Fruit fly (Drosophila melanogaster) whole organism, embryonic: Measurements from ENCODE around the gene Wwox.

Source experiments
- Ada2b ChIP-seq: fragments of 200-800 bp; sonication (Bioruptor generic); IDR thresholded peaks from 2 replicates; pipeline ENCODE4 v1.3.6; 2022; ENCODE audit warnings: missing biosample characterization, missing genetic modification characterization
- Aef1 ChIP-seq: fragments of 200-800 bp; sonication (Bioruptor generic); IDR thresholded peaks from 3 replicates; pipeline ENCODE4 v1.3.6; 2022; ENCODE audit warnings: missing biosample characterization, missing genetic modification characterization
- Atf6 ChIP-seq: fragments of 200-800 bp; sonication (Bioruptor generic); IDR thresholded peaks from 2 replicates; pipeline ENCODE4 v1.3.6; 2022; ENCODE audit warnings: missing biosample characterization, missing genetic modification characterization
- CG10147 ChIP-seq: fragments of 200-800 bp; sonication (Bioruptor generic); optimal IDR thresholded peaks from 2 replicates; lab custom pipeline; 2019; ENCODE audit warnings: missing biosample characterization, mild to moderate bottlenecking, missing genetic modification characterization, moderate library complexity
- CG12299 ChIP-seq: fragments of 200-800 bp; sonication (Bioruptor generic); optimal IDR thresholded peaks from 2 replicates; lab custom pipeline; 2018; ENCODE audit warnings: missing biosample characterization, mild to moderate bottlenecking, missing genetic modification characterization
- CG12744 ChIP-seq: fragments of 200-800 bp; sonication (Bioruptor generic); optimal IDR thresholded peaks from 2 replicates; lab custom pipeline; 2016; ENCODE audit warnings: missing biosample characterization, missing genetic modification characterization
- CG15011 ChIP-seq: fragments of 200-800 bp; sonication (Bioruptor generic); optimal IDR thresholded peaks from 3 replicates; lab custom pipeline; 2018; ENCODE audit warnings: missing biosample characterization, mild to moderate bottlenecking, missing genetic modification characterization
- CG15696 ChIP-seq: fragments of 200-800 bp; sonication (Bioruptor generic); optimal IDR thresholded peaks from 2 replicates; lab custom pipeline; 2019; ENCODE audit warnings: missing biosample characterization, mild to moderate bottlenecking, missing genetic modification characterization, moderate library complexity
- CG1792 ChIP-seq: fragments of 200-800 bp; sonication (Bioruptor generic); optimal IDR thresholded peaks from 2 replicates; lab custom pipeline; 2016; ENCODE audit warnings: missing biosample characterization, missing genetic modification characterization
- CG18599 ChIP-seq: fragments of 200-800 bp; sonication (Bioruptor generic); optimal IDR thresholded peaks from 3 replicates; lab custom pipeline; 2017; ENCODE audit warnings: missing biosample characterization, missing genetic modification characterization, mild to moderate bottlenecking, moderate library complexity, missing genetic modification reagents
- CG18764 ChIP-seq: fragments of 200-800 bp; sonication (Bioruptor generic); optimal IDR thresholded peaks from 3 replicates; lab custom pipeline; 2016; ENCODE audit warnings: missing biosample characterization, missing genetic modification characterization
- CG2678 ChIP-seq: fragments of 200-800 bp; sonication (Bioruptor generic); optimal IDR thresholded peaks from 3 replicates; lab custom pipeline; 2019; ENCODE audit warnings: missing biosample characterization, mild to moderate bottlenecking, missing genetic modification characterization, moderate library complexity
- CG30431 ChIP-seq: fragments of 200-800 bp; sonication (Bioruptor generic); optimal IDR thresholded peaks from 2 replicates; lab custom pipeline; 2017; ENCODE audit warnings: missing biosample characterization, missing genetic modification characterization
- CG32767 ChIP-seq: fragments of 200-800 bp; sonication (Bioruptor generic); IDR thresholded peaks from 2 replicates; pipeline ENCODE4 v1.3.6; 2022; ENCODE audit warnings: missing biosample characterization, missing genetic modification characterization
- CG4360 ChIP-seq: fragments of 200-800 bp; sonication (Bioruptor generic); IDR thresholded peaks from 2 replicates; pipeline ENCODE4 v1.3.6; 2022; ENCODE audit warnings: missing biosample characterization, missing genetic modification characterization
- CG4617 ChIP-seq: fragments of 200-800 bp; sonication (Bioruptor generic); optimal IDR thresholded peaks from 3 replicates; lab custom pipeline; 2016; ENCODE audit warnings: missing biosample characterization, missing genetic modification characterization, borderline replicate concordance
- CG6175 ChIP-seq: fragments of 200-800 bp; sonication (Bioruptor generic); IDR thresholded peaks from 3 replicates; pipeline ENCODE4 v1.3.6; 2022; ENCODE audit warnings: missing biosample characterization, missing genetic modification characterization
- CG6654 ChIP-seq: fragments of 200-800 bp; sonication (Bioruptor generic); optimal IDR thresholded peaks from 2 replicates; lab custom pipeline; 2017; ENCODE audit warnings: missing biosample characterization, mild to moderate bottlenecking, missing genetic modification characterization
- CG8924 ChIP-seq: fragments of 200-800 bp; optimal IDR thresholded peaks from 3 replicates; lab custom pipeline; 2019; ENCODE audit warnings: missing biosample characterization, mild to moderate bottlenecking, missing genetic modification characterization, moderate library complexity
- CG8944 ChIP-seq: fragments of 200-800 bp; sonication (Bioruptor generic); optimal IDR thresholded peaks from 3 replicates; lab custom pipeline; 2016; ENCODE audit warnings: missing biosample characterization, missing genetic modification characterization
- CkIIα-i1 ChIP-seq: fragments of 200-800 bp; sonication (Bioruptor generic); IDR thresholded peaks from 2 replicates; pipeline ENCODE4 v1.3.6; 2022; ENCODE audit warnings: missing biosample characterization, missing genetic modification characterization
- Elba2 ChIP-seq: fragments of 200-800 bp; sonication (Bioruptor generic); optimal IDR thresholded peaks from 3 replicates; lab custom pipeline; 2016; ENCODE audit warnings: missing biosample characterization, missing genetic modification characterization
- Ets65A ChIP-seq: fragments of 200-800 bp; sonication (Bioruptor generic); peaks from one replicate; lab custom pipeline; 2016; ENCODE audit warnings: missing biosample characterization, missing genetic modification characterization
- Ets97D ChIP-seq: fragments of 200-800 bp; sonication (Bioruptor generic); optimal IDR thresholded peaks from 3 replicates; lab custom pipeline; 2016; ENCODE audit warnings: missing biosample characterization, missing genetic modification characterization
- HmgD ChIP-seq: fragments of 200-800 bp; sonication (Bioruptor generic); optimal IDR thresholded peaks from 3 replicates; lab custom pipeline; 2016; ENCODE audit warnings: missing biosample characterization, missing genetic modification characterization
- Hr51 ChIP-seq, 2 experiments: fragments of 200-800 bp; sonication (Bioruptor generic); optimal IDR thresholded peaks; 2 replicates in 1 of 2; 3 replicates in 1 of 2; lab custom pipeline; 2016 to 2018; ENCODE audit warnings: missing biosample characterization in 2 of 2, missing genetic modification characterization in 2 of 2, mild to moderate bottlenecking in 1 of 2, moderate library complexity in 1 of 2
- NK7.1 ChIP-seq: fragments of 200-800 bp; sonication (Bioruptor generic); optimal IDR thresholded peaks from 3 replicates; lab custom pipeline; 2016; ENCODE audit warnings: missing biosample characterization, missing genetic modification characterization
- Scr ChIP-seq: fragments of 200-800 bp; sonication (Bioruptor generic); IDR thresholded peaks from 2 replicates; pipeline ENCODE4 v1.3.6; 2022; ENCODE audit warnings: missing biosample characterization, missing genetic modification characterization; ENCODE audit not compliant: partially characterized antibody
- Sin3A ChIP-seq: fragments of >200 bp; optimal IDR thresholded peaks from 2 replicates; lab custom pipeline; 2018
- TFAM ChIP-seq: fragments of 200-800 bp; sonication (Bioruptor generic); optimal IDR thresholded peaks from 2 replicates; lab custom pipeline; 2017; ENCODE audit warnings: missing biosample characterization, missing genetic modification characterization, inconsistent platforms
- bowl ChIP-seq: fragments of 200-800 bp; sonication (Bioruptor generic); IDR thresholded peaks from 2 replicates; pipeline ENCODE4 v1.3.6; 2022; ENCODE audit warnings: missing biosample characterization, missing genetic modification characterization
- cad ChIP-seq: fragments of >200 bp; optimal IDR thresholded peaks from 2 replicates; lab custom pipeline; 2017; ENCODE audit warnings: missing biosample characterization, missing genetic modification characterization
- cg ChIP-seq: fragments of 200-800 bp; sonication (Bioruptor generic); optimal IDR thresholded peaks from 3 replicates; lab custom pipeline; 2019; ENCODE audit warnings: missing biosample characterization, mild to moderate bottlenecking, missing genetic modification characterization, moderate library complexity
- chm ChIP-seq: fragments of 200-800 bp; sonication (Bioruptor generic); IDR thresholded peaks from 2 replicates; pipeline ENCODE4 v1.3.6; 2022; ENCODE audit warnings: missing biosample characterization, missing genetic modification characterization
- dati ChIP-seq: fragments of 200-800 bp; sonication (Bioruptor generic); IDR thresholded peaks from 2 replicates; pipeline ENCODE4 v1.3.6; 2022; ENCODE audit warnings: missing biosample characterization, missing genetic modification characterization
- dm ChIP-seq: fragments of 200-800 bp; sonication (Bioruptor generic); optimal IDR thresholded peaks from 3 replicates; lab custom pipeline; 2016; ENCODE audit warnings: missing biosample characterization, missing genetic modification characterization
- dmrt99B ChIP-seq: fragments of 200-800 bp; sonication (Bioruptor generic); optimal IDR thresholded peaks from 2 replicates; lab custom pipeline; 2018; ENCODE audit warnings: missing biosample characterization, mild to moderate bottlenecking, missing genetic modification characterization, moderate library complexity
- ewg ChIP-seq: fragments of 200-800 bp; sonication (Bioruptor generic); optimal IDR thresholded peaks from 3 replicates; lab custom pipeline; 2017; ENCODE audit warnings: mild to moderate bottlenecking, missing biosample characterization, missing genetic modification reagents, missing genetic modification characterization
- gcm2 ChIP-seq: fragments of 200-800 bp; sonication (Bioruptor generic); optimal IDR thresholded peaks from 2 replicates; lab custom pipeline; 2016; ENCODE audit warnings: missing biosample characterization, missing genetic modification characterization
- gsb-n ChIP-seq: fragments of 200-800 bp; sonication (Bioruptor generic); optimal IDR thresholded peaks from 3 replicates; lab custom pipeline; 2018; ENCODE audit warnings: missing biosample characterization, mild to moderate bottlenecking, missing genetic modification characterization
- lov ChIP-seq, 2 experiments: fragments of 200-800 bp in 1 of 2; fragments of >200 bp in 1 of 2; sonication (Bioruptor generic) in 1 of 2; IDR thresholded peaks in 1 of 2; optimal IDR thresholded peaks in 1 of 2; 2 replicates in 1 of 2; 3 replicates in 1 of 2; pipeline versions ENCODE4 v1.3.6 to Lab custom; 2017 to 2022; ENCODE audit warnings: missing biosample characterization in 1 of 2, missing genetic modification characterization in 1 of 2
- luna ChIP-seq: fragments of 200-800 bp; sonication (Bioruptor generic); optimal IDR thresholded peaks from 2 replicates; lab custom pipeline; 2016; ENCODE audit warnings: missing biosample characterization, missing genetic modification characterization
- odd ChIP-seq: fragments of 200-800 bp; sonication (Bioruptor generic); optimal IDR thresholded peaks from 2 replicates; lab custom pipeline; 2017; ENCODE audit warnings: missing biosample characterization, mild to moderate bottlenecking, missing genetic modification characterization
- salm ChIP-seq: fragments of 200-800 bp; sonication (Bioruptor generic); optimal IDR thresholded peaks from 2 replicates; lab custom pipeline; 2018; ENCODE audit warnings: missing biosample characterization, mild to moderate bottlenecking, missing genetic modification characterization
- ssp ChIP-seq: fragments of 200-800 bp; sonication (Bioruptor generic); IDR thresholded peaks from 2 replicates; pipeline ENCODE4 v1.3.6; 2022; ENCODE audit warnings: missing biosample characterization, missing genetic modification characterization
- tin ChIP-seq: fragments of 200-800 bp; sonication (Bioruptor generic); optimal IDR thresholded peaks from 3 replicates; lab custom pipeline; 2016; ENCODE audit warnings: missing biosample characterization, missing genetic modification characterization
- vfl ChIP-seq: fragments of 200-800 bp; sonication (Bioruptor generic); optimal IDR thresholded peaks from 2 replicates; lab custom pipeline; 2016; ENCODE audit warnings: missing biosample characterization, missing genetic modification characterization
- wdn ChIP-seq: fragments of 200-800 bp; sonication (Bioruptor generic); IDR thresholded peaks from 2 replicates; pipeline ENCODE4 v1.3.6; 2022; ENCODE audit warnings: missing biosample characterization, missing genetic modification characterization
- z ChIP-seq: fragments of 200-800 bp; sonication (Bioruptor generic); IDR thresholded peaks from 3 replicates; pipeline ENCODE4 v1.3.6; 2022; ENCODE audit warnings: missing biosample characterization, missing genetic modification characterization
- zfh1 ChIP-seq: fragments of 200-800 bp; sonication (Bioruptor generic); IDR thresholded peaks from 3 replicates; pipeline ENCODE4 v1.3.6; 2022; ENCODE audit warnings: missing biosample characterization, missing genetic modification characterization

The Wwox gene

dm6 chr2L:7957068-7957868, 46.8 kb downstream of the Wwox start (continued):
- TF ChIP-seq CG10147 (peak; percentile 38), cg (GFP tag; lab: Kevin White, UChicago) (peak; percentile 37), CG4360 (GFP tag; lab: Robert Waterston, UW) (no peak), CG6175 (GFP tag; lab: Robert Waterston, UW) (peak; percentile 60; the same call in 1 of the 3 replicates), chm (GFP tag; lab: Robert Waterston, UW) (no peak), CG4617 (no peak), CG18599 (GFP tag; lab: Kevin White, UChicago) (peak; percentile 36), CG18764 (GFP tag; lab: Kevin White, UChicago) (no peak), CG1792 (GFP tag; lab: Kevin White, UChicago) (no peak), Ets65A (GFP tag; lab: Kevin White, UChicago) (peak; percentile 27), dmrt99B (tag; lab: Kevin White, UChicago) (peak; percentile 79), vfl (GFP tag; lab: Kevin White, UChicago) (no peak), Aef1 (GFP tag; lab: Robert Waterston, UW) (peak; percentile 61; the same call in 1 of the 3 replicates), zfh1 (GFP tag; lab: Robert Waterston, UW) (no peak), ssp (GFP tag; lab: Robert Waterston, UW) (no peak), Ada2b (GFP tag; lab: Robert Waterston, UW) (0 out of 2 replicates have a peak, but pooled peaks have one; percentile 32), Atf6 (GFP tag; lab: Robert Waterston, UW) (peak; percentile 69; the same call in 1 of the 2 replicates), CG12299 (tag; lab: Kevin White, UChicago) (peak; percentile 6), CG32767 (GFP tag; lab: Robert Waterston, UW) (peak; percentile 64; the same call in 1 of the 2 replicates), ewg (GFP tag; lab: Kevin White, UChicago) (peak; percentile 62), dm (no peak), odd (GFP tag; lab: Kevin White, UChicago) (peak; percentile 78), gsb-n (peak; percentile 21), CG8944 (GFP tag; lab: Kevin White, UChicago) (no peak), dati (no peak), Ets97D (GFP tag; lab: Kevin White, UChicago) (no peak), Sin3A (lab: Kevin White, UChicago) (no peak), Elba2 (no peak), bowl (no peak), salm (tag; lab: Kevin White, UChicago) (peak; percentile 18), Hr51 (GFP tag; optimal IDR thresholded peaks at IDR 0.05; lab: Kevin White, UChicago) (peak in 1 of 2 experiments; percentile 77), CG30431 (peak; percentile 55), tin (GFP tag; lab: Kevin White, UChicago) (peak; percentile 46), CG6654 (GFP tag; lab: Kevin White, UChicago) (no peak), z (GFP tag; lab: Robert Waterston, UW) (no peak), cad (GFP tag; lab: Kevin White, UChicago) (no peak), wdn (GFP tag; lab: Robert Waterston, UW) (0 out of 2 replicates have a peak, but pooled peaks have one; percentile 18), TFAM (GFP tag; lab: Kevin White, UChicago) (no peak), NK7.1 (GFP tag; lab: Kevin White, UChicago) (no peak), Scr (no peak), CG15011 (GFP tag; lab: Kevin White, UChicago) (peak; percentile 7), CkIIα-i1 (no peak), gcm2 (GFP tag; lab: Kevin White, UChicago) (no peak), HmgD (GFP tag; lab: Kevin White, UChicago) (no peak), luna (GFP tag; lab: Kevin White, UChicago) (no peak), CG2678 (tag; lab: Kevin White, UChicago) (peak; percentile 73), CG12744 (GFP tag; lab: Kevin White, UChicago) (no peak), CG15696 (tag; lab: Kevin White, UChicago) (no peak), CG8924 (peak; percentile 66), lov (optimal IDR thresholded peaks at IDR 0.05; lab: Kevin White, UChicago) (no peak), lov (GFP tag; IDR thresholded peaks at IDR 0.05; lab: Robert Waterston, UW) (no peak)
